Fruit fly (Drosophila melanogaster) whole organism, embryonic: ENCODE data around the gene CG2691.
A peak's percentile ranks its signal among the peaks of the same experiment; 100 is the strongest.

ENCODE experiments used
- B-H1 ChIP-seq: fragments of 200-800 bp; sonication (Bioruptor generic); IDR thresholded peaks from 3 replicates; pipeline ENCODE4 v1.3.6; 2022; ENCODE audit warnings: missing biosample characterization, missing genetic modification characterization
- B-H2 ChIP-seq: fragments of 200-800 bp; sonication (Bioruptor generic); optimal IDR thresholded peaks from 2 replicates; lab custom pipeline; 2018; ENCODE audit warnings: missing biosample characterization, mild to moderate bottlenecking, missing genetic modification characterization
- Bgb ChIP-seq: fragments of 200-800 bp; sonication (Bioruptor generic); IDR thresholded peaks from 2 replicates; pipeline ENCODE4 v1.3.6; 2022; ENCODE audit warnings: missing biosample characterization, missing genetic modification characterization; ENCODE audit not compliant: partially characterized antibody
- C15 ChIP-seq: fragments of 200-800 bp; sonication (Bioruptor generic); IDR thresholded peaks from 3 replicates; pipeline ENCODE4 v1.3.6; 2022; ENCODE audit warnings: missing biosample characterization, missing genetic modification characterization
- CG10366 ChIP-seq: fragments of 200-800 bp; sonication (Bioruptor generic); IDR thresholded peaks from 2 replicates; pipeline ENCODE4 v1.3.6; 2022; ENCODE audit warnings: missing biosample characterization, missing genetic modification characterization
- CG10462 ChIP-seq: fragments of 200-800 bp; sonication (Bioruptor generic); optimal IDR thresholded peaks from 2 replicates; lab custom pipeline; 2016; ENCODE audit warnings: missing biosample characterization, missing genetic modification characterization
- CG11398 ChIP-seq: fragments of 200-800 bp; sonication (Bioruptor generic); optimal IDR thresholded peaks from 2 replicates; lab custom pipeline; 2016; ENCODE audit warnings: missing biosample characterization, missing genetic modification characterization
- CG12299 ChIP-seq: fragments of 200-800 bp; sonication (Bioruptor generic); optimal IDR thresholded peaks from 2 replicates; lab custom pipeline; 2018; ENCODE audit warnings: missing biosample characterization, mild to moderate bottlenecking, missing genetic modification characterization
- CG1233 ChIP-seq: fragments of 200-800 bp; sonication (Bioruptor generic); optimal IDR thresholded peaks from 4 replicates; lab custom pipeline; 2018; ENCODE audit warnings: missing biosample characterization, mild to moderate bottlenecking, missing genetic modification characterization
- CG18262 ChIP-seq: fragments of 200-800 bp; optimal IDR thresholded peaks from 3 replicates; lab custom pipeline; 2019; ENCODE audit warnings: missing biosample characterization, mild to moderate bottlenecking, missing genetic modification characterization, moderate library complexity
- CG34376 ChIP-seq: fragments of 200-800 bp; sonication (Bioruptor generic); optimal IDR thresholded peaks from 2 replicates; lab custom pipeline; 2018; ENCODE audit warnings: missing biosample characterization, mild to moderate bottlenecking, missing genetic modification characterization
- CG42726 ChIP-seq: fragments of 200-800 bp; sonication (Bioruptor generic); IDR thresholded peaks from 2 replicates; pipeline ENCODE4 v1.3.6; 2022; ENCODE audit warnings: missing biosample characterization, missing genetic modification characterization; ENCODE audit not compliant: partially characterized antibody
- CG4404 ChIP-seq: fragments of 200-800 bp; sonication (Bioruptor generic); IDR thresholded peaks from 2 replicates; pipeline ENCODE4 v1.3.6; 2022; ENCODE audit warnings: missing biosample characterization, missing genetic modification characterization
- CG4730 ChIP-seq: fragments of 200-800 bp; sonication (Bioruptor generic); IDR thresholded peaks from 2 replicates; pipeline ENCODE4 v1.3.6; 2022; ENCODE audit warnings: missing biosample characterization, missing genetic modification characterization
- CG6175 ChIP-seq: fragments of 200-800 bp; sonication (Bioruptor generic); IDR thresholded peaks from 3 replicates; pipeline ENCODE4 v1.3.6; 2022; ENCODE audit warnings: missing biosample characterization, missing genetic modification characterization
- CG7271 ChIP-seq: fragments of 200-800 bp; sonication (Bioruptor generic); optimal IDR thresholded peaks from 2 replicates; lab custom pipeline; 2018; ENCODE audit warnings: missing biosample characterization, mild to moderate bottlenecking, missing genetic modification characterization, moderate library complexity
- CG7357 ChIP-seq: fragments of 200-800 bp; sonication (Bioruptor generic); IDR thresholded peaks from 3 replicates; pipeline ENCODE4 v1.3.6; 2022; ENCODE audit warnings: missing biosample characterization, missing genetic modification characterization
- CG7786 ChIP-seq: fragments of 200-800 bp; sonication (Bioruptor generic); optimal IDR thresholded peaks from 2 replicates; lab custom pipeline; 2016; ENCODE audit warnings: missing biosample characterization, missing genetic modification characterization
- CG7928 ChIP-seq: fragments of 200-800 bp; sonication (Bioruptor generic); optimal IDR thresholded peaks from 2 replicates; lab custom pipeline; 2017; ENCODE audit warnings: missing biosample characterization, mild to moderate bottlenecking, missing genetic modification characterization
- CG8388 ChIP-seq: fragments of 200-800 bp; sonication (Bioruptor generic); optimal IDR thresholded peaks from 2 replicates; lab custom pipeline; 2019; ENCODE audit warnings: missing biosample characterization, mild to moderate bottlenecking, missing genetic modification characterization, moderate library complexity
- Chrac-16 ChIP-seq: fragments of 200-800 bp; sonication (Bioruptor generic); optimal IDR thresholded peaks from 3 replicates; lab custom pipeline; 2016; ENCODE audit warnings: missing biosample characterization, missing genetic modification characterization
- CrebB ChIP-seq: fragments of 200-800 bp; sonication (Bioruptor generic); optimal IDR thresholded peaks from 3 replicates; lab custom pipeline; 2018; ENCODE audit warnings: missing biosample characterization, mild to moderate bottlenecking, missing genetic modification characterization
- Dfd ChIP-seq, 2 experiments: fragments of >200 bp; optimal IDR thresholded peaks; 2 replicates each; lab custom pipeline; 2017; ENCODE audit warnings: missing biosample characterization in 2 of 2, missing genetic modification characterization in 2 of 2
- Dref ChIP-seq: fragments of 200-800 bp; sonication (Bioruptor generic); IDR thresholded peaks from 2 replicates; pipeline ENCODE4 v1.3.6; 2022; ENCODE audit warnings: missing biosample characterization, missing genetic modification characterization
- HmgZ ChIP-seq: fragments of 200-800 bp; sonication (Bioruptor generic); optimal IDR thresholded peaks from 2 replicates; lab custom pipeline; 2018; ENCODE audit warnings: missing biosample characterization, mild to moderate bottlenecking, missing genetic modification characterization
- Lhr ChIP-seq: fragments of 200-800 bp; sonication (Bioruptor generic); optimal IDR thresholded peaks from 3 replicates; lab custom pipeline; 2017; ENCODE audit warnings: mild to moderate bottlenecking, missing biosample characterization, missing genetic modification reagents, missing genetic modification characterization
- MESR4 ChIP-seq: fragments of 200-800 bp; sonication (Bioruptor generic); optimal IDR thresholded peaks from 2 replicates; lab custom pipeline; 2018; ENCODE audit warnings: missing biosample characterization, mild to moderate bottlenecking, missing genetic modification characterization, moderate library complexity
- Opbp ChIP-seq: fragments of 200-800 bp; sonication (Bioruptor generic); IDR thresholded peaks from 3 replicates; pipeline ENCODE4 v1.3.6; 2022; ENCODE audit warnings: missing biosample characterization, missing genetic modification characterization; ENCODE audit not compliant: partially characterized antibody
- PHDP ChIP-seq: fragments of 200-800 bp; sonication (Bioruptor generic); optimal IDR thresholded peaks from 3 replicates; lab custom pipeline; 2018; ENCODE audit warnings: missing biosample characterization, mild to moderate bottlenecking, missing genetic modification characterization, moderate library complexity
- Rfx ChIP-seq: fragments of 200-800 bp; sonication (Bioruptor generic); IDR thresholded peaks from 2 replicates; pipeline ENCODE4 v1.3.6; 2022; ENCODE audit warnings: missing biosample characterization, missing genetic modification characterization
- Usf ChIP-seq: fragments of 200-800 bp; sonication (Bioruptor generic); optimal IDR thresholded peaks from 2 replicates; lab custom pipeline; 2017; ENCODE audit warnings: missing genotype, missing biosample characterization, missing genetic modification characterization
- abd-A ChIP-seq: fragments of 200-800 bp; sonication (Bioruptor generic); optimal IDR thresholded peaks from 3 replicates; lab custom pipeline; 2019; ENCODE audit warnings: missing biosample characterization, mild to moderate bottlenecking, missing genetic modification characterization, moderate library complexity
- ac ChIP-seq: fragments of 200-800 bp; sonication (Bioruptor generic); optimal IDR thresholded peaks from 3 replicates; lab custom pipeline; 2017; ENCODE audit warnings: missing biosample characterization, mild to moderate bottlenecking, missing genetic modification characterization
- al ChIP-seq: fragments of 200-800 bp; sonication (Bioruptor generic); IDR thresholded peaks from 2 replicates; pipeline ENCODE4 v1.3.6; 2022; ENCODE audit warnings: missing biosample characterization, missing genetic modification characterization
- amos ChIP-seq: fragments of 200-800 bp; sonication (Bioruptor generic); IDR thresholded peaks from 2 replicates; pipeline ENCODE4 v1.3.6; 2022; ENCODE audit warnings: missing biosample characterization, missing genetic modification characterization; ENCODE audit not compliant: partially characterized antibody
- ash1 ChIP-seq: fragments of 200-800 bp; sonication (Bioruptor generic); optimal IDR thresholded peaks from 2 replicates; lab custom pipeline; 2018; ENCODE audit warnings: missing biosample characterization, mild to moderate bottlenecking, missing genetic modification characterization
- ci ChIP-seq: fragments of 200-800 bp; sonication (Bioruptor generic); IDR thresholded peaks from 3 replicates; pipeline ENCODE4 v1.3.6; 2022; ENCODE audit warnings: missing biosample characterization, missing genetic modification characterization
- croc ChIP-seq: fragments of 200-800 bp; sonication (Bioruptor generic); conservative IDR thresholded peaks from 3 replicates; pipeline ENCODE4 v1.3.6; 2022; ENCODE audit warnings: missing biosample characterization, missing genetic modification characterization
- gro ChIP-seq: fragments of 200-800 bp; sonication (Bioruptor generic); optimal IDR thresholded peaks from 2 replicates; lab custom pipeline; 2016; ENCODE audit warnings: missing biosample characterization, missing genetic modification characterization
- ham ChIP-seq: fragments of 200-800 bp; sonication (Bioruptor generic); IDR thresholded peaks from 2 replicates; pipeline ENCODE4 v1.3.6; 2022; ENCODE audit warnings: missing biosample characterization, missing genetic modification characterization
- jing ChIP-seq: fragments of 200-800 bp; sonication (Bioruptor generic); optimal IDR thresholded peaks from 2 replicates; lab custom pipeline; 2018; ENCODE audit warnings: missing biosample characterization, mild to moderate bottlenecking, missing genetic modification characterization
- onecut ChIP-seq: fragments of 200-800 bp; sonication (Bioruptor generic); IDR thresholded peaks from 2 replicates; pipeline ENCODE4 v1.3.6; 2022; ENCODE audit warnings: missing biosample characterization, missing genetic modification characterization
- pros ChIP-seq: fragments of 200-800 bp; sonication (Bioruptor generic); optimal IDR thresholded peaks from 3 replicates; lab custom pipeline; 2019; ENCODE audit warnings: missing biosample characterization, mild to moderate bottlenecking, missing genetic modification characterization, moderate library complexity
- sc ChIP-seq, 3 experiments: fragments of >200 bp in 2 of 3; fragments of 200-800 bp in 1 of 3; sonication (Bioruptor generic) in 1 of 3; optimal IDR thresholded peaks; 2 replicates in 2 of 3; 3 replicates in 1 of 3; lab custom pipeline; 2017; ENCODE audit warnings: mild to moderate bottlenecking in 1 of 3, missing biosample characterization in 1 of 3, missing genetic modification characterization in 1 of 3, missing genetic modification reagents in 1 of 3
- sim ChIP-seq: fragments of 200-800 bp; sonication (Bioruptor generic); IDR thresholded peaks from 2 replicates; pipeline ENCODE4 v1.3.6; 2022; ENCODE audit warnings: missing biosample characterization, missing genetic modification characterization
- sob ChIP-seq: fragments of 200-800 bp; sonication (Bioruptor generic); IDR thresholded peaks from 2 replicates; pipeline ENCODE4 v1.3.6; 2022; ENCODE audit warnings: missing biosample characterization, missing genetic modification characterization
- ssp ChIP-seq: fragments of 200-800 bp; sonication (Bioruptor generic); IDR thresholded peaks from 2 replicates; pipeline ENCODE4 v1.3.6; 2022; ENCODE audit warnings: missing biosample characterization, missing genetic modification characterization
- tap ChIP-seq: fragments of 200-800 bp; optimal IDR thresholded peaks from 3 replicates; lab custom pipeline; 2019; ENCODE audit warnings: missing biosample characterization, mild to moderate bottlenecking, missing genetic modification characterization, moderate library complexity
- zfh2 ChIP-seq: fragments of 200-800 bp; sonication (Bioruptor generic); optimal IDR thresholded peaks from 2 replicates; lab custom pipeline; 2016; ENCODE audit warnings: missing biosample characterization, missing genetic modification characterization

The CG2691 gene

DNA sequence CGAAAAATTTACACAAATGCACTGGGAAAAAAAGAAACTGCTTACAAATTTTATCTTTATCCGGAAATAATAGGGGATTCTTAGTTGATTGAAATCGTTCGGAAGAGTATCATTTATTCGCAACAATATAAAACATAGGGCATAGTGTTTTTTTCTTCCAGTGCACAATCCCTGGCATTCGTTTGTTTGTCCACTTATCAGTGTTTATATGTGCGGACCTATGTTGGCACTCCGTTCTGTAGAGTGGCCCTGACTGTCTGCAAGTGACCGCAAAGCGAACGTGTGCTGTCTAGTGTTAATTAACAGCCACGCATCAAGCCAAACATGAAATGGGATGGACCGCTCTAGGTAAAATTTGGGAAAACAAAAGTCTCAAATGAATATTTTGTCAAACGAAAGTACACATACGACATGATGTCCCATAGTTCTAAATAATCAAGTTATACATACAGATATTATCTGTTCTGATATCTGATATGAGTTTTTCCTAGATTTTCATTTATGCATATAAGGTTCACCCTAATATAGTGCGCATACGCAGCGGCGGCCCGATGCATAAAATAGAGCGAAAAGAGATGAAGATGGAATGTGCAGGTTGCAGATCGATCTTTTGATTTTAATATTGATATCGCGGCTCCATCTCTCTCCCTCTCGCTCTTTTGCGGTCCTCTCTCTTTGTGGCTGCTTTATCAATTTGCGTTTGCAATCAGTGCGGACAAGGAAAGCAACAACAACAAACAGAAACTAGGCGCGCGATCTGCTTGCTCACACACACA lies 17.1 kb upstream of the CG2691 start (continued):
- TF ChIP-seq sc (optimal IDR thresholded peaks at IDR 0.05; lab: Kevin White, UChicago) (no peak), sc (GFP tag; optimal IDR thresholded peaks at IDR 0.05; lab: Kevin White, UChicago) (peak; percentile 76), ham (GFP tag; lab: Robert Waterston, UW) (peak; percentile 90), Rfx (peak; percentile 96), amos (no peak), CG7271 (tag; lab: Kevin White, UChicago) (no peak), Dref (GFP tag; lab: Robert Waterston, UW) (peak; percentile 36; the same call in 1 of the 2 replicates), MESR4 (GFP tag; lab: Kevin White, UChicago) (peak; percentile 33), CG7928 (GFP tag; lab: Kevin White, UChicago) (peak; percentile 51), Chrac-16 (GFP tag; lab: Kevin White, UChicago) (peak; percentile 92), CG1233 (GFP tag; lab: Kevin White, UChicago) (peak; percentile 94), zfh2 (GFP tag; lab: Kevin White, UChicago) (peak; percentile 96), ssp (GFP tag; lab: Robert Waterston, UW) (peak; percentile 78), PHDP (tag; lab: Kevin White, UChicago) (peak; percentile 92), ci (GFP tag; lab: Robert Waterston, UW) (peak; percentile 96), CG6175 (peak; percentile 91), sob (peak; percentile 94), ash1 (GFP tag; lab: Kevin White, UChicago) (peak; percentile 7), sim (peak; percentile 77), CG34376 (GFP tag; lab: Kevin White, UChicago) (peak; percentile 32), abd-A (tag; lab: Kevin White, UChicago) (no peak), CrebB (tag; lab: Kevin White, UChicago) (peak; percentile 80), CG7357 (GFP tag; lab: Robert Waterston, UW) (peak; percentile 88), CG10462 (peak; percentile 90), gro (GFP tag; lab: Kevin White, UChicago) (peak; percentile 94), CG42726 (no peak), Lhr (peak; percentile 62), CG8388 (GFP tag; lab: Kevin White, UChicago) (peak; percentile 86), Usf (GFP tag; lab: Kevin White, UChicago) (peak; percentile 75), Dfd (GFP tag; optimal IDR thresholded peaks at IDR 0.05; lab: Kevin White, UChicago) (no peak), CG10366 (GFP tag; lab: Robert Waterston, UW) (peak; percentile 94), croc (GFP tag; lab: Robert Waterston, UW) (peak; percentile 80), tap (tag; lab: Kevin White, UChicago) (peak; percentile 88), al (peak; percentile 89), B-H2 (peak; percentile 67), CG11398 (GFP tag; lab: Kevin White, UChicago) (peak; percentile 94), CG7786 (GFP tag; lab: Kevin White, UChicago) (peak; percentile 94), onecut (GFP tag; lab: Robert Waterston, UW) (peak; percentile 84), HmgZ (peak; percentile 95), Opbp (GFP tag; lab: Robert Waterston, UW) (no peak), CG4404 (GFP tag; lab: Robert Waterston, UW) (peak; percentile 82), CG4730 (GFP tag; lab: Robert Waterston, UW) (peak; percentile 90), Bgb (GFP tag; lab: Robert Waterston, UW) (no peak), C15 (GFP tag; lab: Robert Waterston, UW) (peak; percentile 91; the same call in 2 of the 3 replicates), pros (GFP tag; lab: Kevin White, UChicago) (no peak), jing (GFP tag; lab: Kevin White, UChicago) (peak; percentile 84), B-H1 (GFP tag; lab: Robert Waterston, UW) (peak; percentile 89), CG18262 (peak; percentile 90), ac (peak; percentile 47), CG12299 (tag; lab: Kevin White, UChicago) (peak; percentile 79)
